Worm (Caenorhabditis elegans) whole organism, L1 larva: Measurements from ENCODE around the gene lgc-56.

ENCODE experiments used
- C04F5.9 ChIP-seq: sonication (generic microtip); optimal IDR thresholded peaks from 2 replicates; lab custom pipeline; 2016; ENCODE audit warnings: missing genetic modification characterization, missing compliant biosample characterization
- C16A3.4 ChIP-seq: fragments of 150-350 bp; optimal IDR thresholded peaks from 2 replicates; lab custom pipeline; 2014; ENCODE audit warnings: missing biosample characterization, missing genetic modification characterization
- C34B4.2 ChIP-seq: sonication (generic microtip); optimal IDR thresholded peaks from 2 replicates; lab custom pipeline; 2017; ENCODE audit warnings: mild to moderate bottlenecking, missing genetic modification characterization, missing compliant biosample characterization
- F16B12.6 ChIP-seq: fragments of 150-350 bp; optimal IDR thresholded peaks from 2 replicates; lab custom pipeline; 2014; ENCODE audit warnings: missing biosample characterization, missing genetic modification characterization
- Y116A8C.19 ChIP-seq: sonication (generic microtip); optimal IDR thresholded peaks from 2 replicates; lab custom pipeline; 2016; ENCODE audit warnings: missing compliant biosample characterization, missing genetic modification characterization, borderline replicate concordance
- aha-1 ChIP-seq: fragments of 150-350 bp; optimal IDR thresholded peaks from 2 replicates; lab custom pipeline; 2014; ENCODE audit warnings: missing biosample characterization, missing genetic modification characterization
- alr-1 ChIP-seq: fragments of 200-800 bp; sonication (Bioruptor generic); optimal IDR thresholded peaks from 2 replicates; lab custom pipeline; 2018; ENCODE audit warnings: borderline replicate concordance, mild to moderate bottlenecking, missing genetic modification characterization, missing compliant biosample characterization
- aly-2 ChIP-seq: fragments of 150-350 bp; optimal IDR thresholded peaks from 2 replicates; lab custom pipeline; 2014; ENCODE audit warnings: missing biosample characterization, missing genetic modification characterization
- blmp-1 ChIP-seq: fragments of 150-350 bp; optimal IDR thresholded peaks from 2 replicates; lab custom pipeline; 2014; ENCODE audit warnings: missing biosample characterization, missing genetic modification characterization
- ceh-8 ChIP-seq: fragments of 200-800 bp; sonication (Bioruptor generic); optimal IDR thresholded peaks from 2 replicates; lab custom pipeline; 2018; ENCODE audit warnings: mild to moderate bottlenecking, missing genetic modification characterization, moderate library complexity, missing compliant biosample characterization
- ceh-82 ChIP-seq, 3 experiments: fragments of 150-350 bp in 1 of 3; sonication (generic microtip) in 2 of 3; optimal IDR thresholded peaks; 2 replicates each; lab custom pipeline; 2014 to 2017; ENCODE audit warnings: missing biosample characterization in 3 of 3, missing genetic modification characterization in 3 of 3
- ces-1 ChIP-seq: fragments of 150-350 bp; optimal IDR thresholded peaks from 2 replicates; lab custom pipeline; 2014; ENCODE audit warnings: missing biosample characterization, missing genetic modification reagents, missing genetic modification characterization
- dsc-1 ChIP-seq: sonication (generic microtip); optimal IDR thresholded peaks from 2 replicates; lab custom pipeline; 2016; ENCODE audit warnings: mild to moderate bottlenecking, missing genetic modification characterization, missing compliant biosample characterization
- egl-13 ChIP-seq: sonication (generic microtip); optimal IDR thresholded peaks from 2 replicates; lab custom pipeline; 2016; ENCODE audit warnings: missing genotype, missing genetic modification reagents, missing genetic modification characterization, missing compliant biosample characterization
- elt-3 ChIP-seq, 6 experiments: fragments of 150-350 bp in 1 of 6; sonication (generic microtip); optimal IDR thresholded peaks; 2 replicates each; lab custom pipeline; 2017 to 2018; ENCODE audit warnings: missing biosample characterization in 6 of 6, missing genetic modification characterization in 6 of 6, inconsistent platforms in 1 of 6
- fkh-10 ChIP-seq: sonication (generic microtip); optimal IDR thresholded peaks from 2 replicates; lab custom pipeline; 2017; ENCODE audit warnings: missing biosample characterization, missing genetic modification reagents, missing genetic modification characterization
- fkh-4 ChIP-seq: sonication (generic microtip); optimal IDR thresholded peaks from 2 replicates; lab custom pipeline; 2016; ENCODE audit warnings: missing compliant biosample characterization, missing genetic modification characterization, borderline replicate concordance
- fos-1 ChIP-seq: fragments of 150-350 bp; optimal IDR thresholded peaks from 2 replicates; lab custom pipeline; 2014; ENCODE audit warnings: missing biosample characterization, missing genetic modification characterization
- hlh-4 ChIP-seq: sonication (generic microtip); optimal IDR thresholded peaks from 2 replicates; lab custom pipeline; 2016; ENCODE audit warnings: mild to moderate bottlenecking, missing genetic modification characterization, missing compliant biosample characterization
- hpl-2 ChIP-seq: fragments of 150-350 bp; optimal IDR thresholded peaks from 2 replicates; lab custom pipeline; 2014; ENCODE audit warnings: missing biosample characterization, missing genetic modification reagents, missing genetic modification characterization
- isw-1 ChIP-seq: fragments of 200-800 bp; sonication (Bioruptor generic); IDR thresholded peaks from 2 replicates; pipeline ENCODE4 v1.3.6; 2022; ENCODE audit warnings: missing genetic modification characterization, missing compliant biosample characterization
- jun-1 ChIP-seq: fragments of 150-350 bp; optimal IDR thresholded peaks from 2 replicates; lab custom pipeline; 2014; ENCODE audit warnings: missing biosample characterization, missing genetic modification reagents, missing genetic modification characterization
- lin-13 ChIP-seq: fragments of 150-350 bp; optimal IDR thresholded peaks from 2 replicates; lab custom pipeline; 2014; ENCODE audit warnings: missing biosample characterization, missing genetic modification reagents, missing genetic modification characterization
- lir-3 ChIP-seq: sonication (generic microtip); optimal IDR thresholded peaks from 2 replicates; lab custom pipeline; 2016; ENCODE audit warnings: mild to moderate bottlenecking, missing genetic modification characterization, moderate library complexity, missing compliant biosample characterization; ENCODE audit not compliant: poor library complexity
- lsy-2 ChIP-seq, 2 experiments: fragments of 150-350 bp; optimal IDR thresholded peaks; 2 replicates each; lab custom pipeline; 2014; ENCODE audit warnings: missing biosample characterization in 2 of 2, missing genetic modification characterization in 2 of 2
- mdl-1 ChIP-seq, 2 experiments: fragments of 150-350 bp; optimal IDR thresholded peaks; 2 replicates each; lab custom pipeline; 2014 to 2017; ENCODE audit warnings: missing biosample characterization in 2 of 2, missing genetic modification characterization in 2 of 2, inconsistent platforms in 1 of 2
- mep-1 ChIP-seq: fragments of 150-350 bp; optimal IDR thresholded peaks from 2 replicates; lab custom pipeline; 2014; ENCODE audit warnings: missing biosample characterization, missing genetic modification characterization
- nhr-19 ChIP-seq: fragments of 200-800 bp; sonication (Bioruptor generic); conservative IDR thresholded peaks from 2 replicates; pipeline ENCODE4 v1.3.6; 2022; ENCODE audit warnings: missing genetic modification characterization, missing compliant biosample characterization
- nhr-47 ChIP-seq: sonication (generic microtip); optimal IDR thresholded peaks from 2 replicates; lab custom pipeline; 2016; ENCODE audit warnings: mild to moderate bottlenecking, missing genetic modification characterization, moderate library complexity, missing compliant biosample characterization
- nhr-71 ChIP-seq: sonication (generic microtip); optimal IDR thresholded peaks from 2 replicates; lab custom pipeline; 2016; ENCODE audit warnings: mild to moderate bottlenecking, missing genetic modification characterization, moderate library complexity, missing compliant biosample characterization
- nhr-76 ChIP-seq: sonication (generic microtip); optimal IDR thresholded peaks from 2 replicates; lab custom pipeline; 2017; ENCODE audit warnings: missing biosample characterization, missing genetic modification characterization
- nhr-84 ChIP-seq: sonication (generic microtip); optimal IDR thresholded peaks from 2 replicates; lab custom pipeline; 2017; ENCODE audit warnings: missing biosample characterization, missing genetic modification characterization
- nhr-85 ChIP-seq: sonication (generic microtip); peaks from one replicate; lab custom pipeline; 2016; ENCODE audit warnings: missing genetic modification characterization, inconsistent platforms, missing compliant biosample characterization
- nhr-90 ChIP-seq: sonication (generic microtip); optimal IDR thresholded peaks from 2 replicates; lab custom pipeline; 2016; ENCODE audit warnings: mild to moderate bottlenecking, missing genetic modification characterization, missing compliant biosample characterization; ENCODE audit not compliant: poor library complexity
- pax-3 ChIP-seq: fragments of 200-800 bp; sonication (Bioruptor generic); optimal IDR thresholded peaks from 2 replicates; lab custom pipeline; 2018; ENCODE audit warnings: mild to moderate bottlenecking, missing genetic modification characterization, moderate library complexity, missing compliant biosample characterization
- pqm-1 ChIP-seq: sonication (generic microtip); optimal IDR thresholded peaks from 3 replicates; lab custom pipeline; 2017; ENCODE audit warnings: missing biosample characterization, missing genetic modification characterization
- rnt-1 ChIP-seq: sonication (generic microtip); optimal IDR thresholded peaks from 2 replicates; lab custom pipeline; 2016; ENCODE audit warnings: mild to moderate bottlenecking, missing genetic modification characterization, moderate library complexity, missing compliant biosample characterization
- skn-1 ChIP-seq: fragments of 150-350 bp; optimal IDR thresholded peaks from 2 replicates; lab custom pipeline; 2014; ENCODE audit warnings: missing biosample characterization, missing genetic modification characterization
- snpc-4 ChIP-seq: fragments of 150-350 bp; optimal IDR thresholded peaks from 2 replicates; lab custom pipeline; 2014; ENCODE audit warnings: missing biosample characterization, missing genetic modification characterization
- snu-23 ChIP-seq: sonication (generic microtip); optimal IDR thresholded peaks from 2 replicates; lab custom pipeline; 2016; ENCODE audit warnings: missing genetic modification characterization, missing compliant biosample characterization
- tbx-2 ChIP-seq: sonication (generic microtip); optimal IDR thresholded peaks from 2 replicates; lab custom pipeline; 2016; ENCODE audit warnings: missing genetic modification characterization, missing compliant biosample characterization
- unc-130 ChIP-seq: fragments of 150-350 bp; optimal IDR thresholded peaks from 2 replicates; lab custom pipeline; 2017; ENCODE audit warnings: missing biosample characterization, missing genetic modification characterization, inconsistent platforms
- unc-30 ChIP-seq: sonication (generic microtip); optimal IDR thresholded peaks from 2 replicates; lab custom pipeline; 2017; ENCODE audit warnings: missing biosample characterization, missing genetic modification characterization
- unc-62 ChIP-seq: fragments of 150-350 bp; optimal IDR thresholded peaks from 2 replicates; lab custom pipeline; 2014; ENCODE audit warnings: missing biosample characterization, missing genetic modification reagents, missing genetic modification characterization
- unc-86 ChIP-seq: sonication (generic microtip); optimal IDR thresholded peaks from 2 replicates; lab custom pipeline; 2016; ENCODE audit warnings: missing genetic modification characterization, missing compliant biosample characterization
- vab-15 ChIP-seq: sonication (generic microtip); optimal IDR thresholded peaks from 2 replicates; lab custom pipeline; 2017; ENCODE audit warnings: missing genotype, mild to moderate bottlenecking, missing genetic modification characterization, missing compliant biosample characterization
- xbp-1 ChIP-seq: sonication (generic microtip); optimal IDR thresholded peaks from 2 replicates; lab custom pipeline; 2016; ENCODE audit warnings: missing genetic modification characterization, missing compliant biosample characterization
- zag-1 ChIP-seq: fragments of 150-350 bp; optimal IDR thresholded peaks from 2 replicates; lab custom pipeline; 2014; ENCODE audit warnings: missing biosample characterization, missing genetic modification characterization
- zip-4 ChIP-seq: fragments of 200-800 bp; sonication (Bioruptor generic); optimal IDR thresholded peaks from 2 replicates; lab custom pipeline; 2018; ENCODE audit warnings: mild to moderate bottlenecking, missing genetic modification characterization, moderate library complexity, missing compliant biosample characterization
- ztf-4 ChIP-seq: fragments of 150-350 bp; optimal IDR thresholded peaks from 2 replicates; lab custom pipeline; 2014; ENCODE audit warnings: missing biosample characterization, missing genetic modification characterization

lgc-56 gene

DNA sequence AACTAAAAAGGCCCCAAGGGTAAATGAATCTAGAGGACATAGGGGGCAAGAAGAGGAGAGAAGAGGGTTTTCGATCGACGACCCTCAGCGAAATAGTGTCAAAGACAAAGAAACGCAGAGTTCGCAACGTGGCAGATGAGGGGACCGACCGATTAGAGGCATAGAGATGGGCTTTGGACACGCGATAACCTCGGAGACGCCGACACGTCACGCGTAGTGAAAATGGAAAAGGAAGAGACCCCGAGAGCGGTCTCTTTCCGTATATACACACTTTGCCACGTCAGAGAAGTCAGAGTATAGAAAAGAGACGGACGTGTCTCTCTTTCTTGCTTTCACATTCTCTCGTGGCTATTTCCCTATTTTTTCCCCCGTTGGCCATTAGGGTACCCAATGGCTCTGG, 51.3 kb downstream of the lgc-56 start (continued):
- TF ChIP-seq C34B4.2 (tag; lab: Kevin White, UChicago): no peak
- peak; percentile 52 for TF ChIP-seq rnt-1 (tag; lab: Kevin White, UChicago)
- TF ChIP-seq pax-3 (tag; lab: Kevin White, UChicago): peak; percentile 11
- peak; percentile 37 for TF ChIP-seq dsc-1 (tag; lab: Kevin White, UChicago)
- TF ChIP-seq fos-1 (tag; lab: Kevin White, UChicago): peak; percentile 43
- TF ChIP-seq zag-1 (tag; lab: Kevin White, UChicago): no peak
- TF ChIP-seq isw-1 (GFP tag; lab: Robert Waterston, UW): peak; percentile 70
- TF ChIP-seq nhr-90 (tag; lab: Kevin White, UChicago): peak; percentile 68
- TF ChIP-seq hpl-2 (GFP tag; lab: Kevin White, UChicago): peak; percentile 13
- TF ChIP-seq nhr-84 (tag; lab: Kevin White, UChicago): no peak
- TF ChIP-seq zip-4 (GFP tag; lab: Kevin White, UChicago): no peak
- peak; percentile 10 for TF ChIP-seq unc-130 (tag; lab: Kevin White, UChicago)
- TF ChIP-seq ztf-4 (tag; lab: Kevin White, UChicago): peak; percentile 58
- TF ChIP-seq snpc-4 (tag; lab: Kevin White, UChicago): peak; percentile 18
- TF ChIP-seq elt-3 (tag; optimal IDR thresholded peaks at IDR 0.05; lab: Kevin White, UChicago): peak in 1 of 6 experiments; percentile 11
- peak; percentile 69 for TF ChIP-seq lin-13
- TF ChIP-seq F16B12.6 (tag; lab: Kevin White, UChicago): peak; percentile 32
- peak; percentile 73 for TF ChIP-seq mep-1 (tag; lab: Kevin White, UChicago)

DNA sequence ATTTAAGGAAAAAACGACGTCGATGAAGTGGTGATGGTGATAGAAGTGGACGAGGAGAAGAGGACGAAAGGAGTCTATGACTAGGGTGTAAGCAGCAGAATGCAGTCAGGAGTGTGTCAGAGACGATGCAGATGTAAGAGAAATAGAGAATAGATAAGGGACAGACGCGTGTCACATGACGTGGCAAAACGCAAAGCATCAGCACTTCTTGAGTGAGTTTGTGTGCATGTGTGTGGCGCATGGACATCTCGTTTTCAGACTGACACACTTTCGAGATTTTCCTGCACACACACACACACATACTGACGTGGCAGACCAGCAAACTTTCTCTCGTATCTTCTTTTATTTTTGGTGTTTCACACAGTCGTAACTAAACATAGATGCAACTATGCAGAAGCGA, 52.3 kb downstream of the lgc-56 start:
- TF ChIP-seq nhr-85 (tag; lab: Kevin White, UChicago): peak; percentile 85
- TF ChIP-seq nhr-90 (tag; lab: Kevin White, UChicago): peak; percentile 45
- TF ChIP-seq unc-30 (tag; lab: Kevin White, UChicago): no peak
- TF ChIP-seq pqm-1 (tag; lab: Kevin White, UChicago): peak; percentile 56
- peak in 2 of 3 experiments; percentile 35 to 36 for TF ChIP-seq ceh-82 (tag; optimal IDR thresholded peaks at IDR 0.05; lab: Kevin White, UChicago)
- peak; percentile 30 for TF ChIP-seq tbx-2 (tag; lab: Kevin White, UChicago)
- TF ChIP-seq dsc-1 (tag; lab: Kevin White, UChicago): peak; percentile 34
- TF ChIP-seq C04F5.9 (tag; lab: Kevin White, UChicago): no peak
- no peak for TF ChIP-seq unc-62 (GFP tag; lab: Kevin White, UChicago)
- TF ChIP-seq xbp-1 (tag; lab: Kevin White, UChicago): peak; percentile 69
- TF ChIP-seq F16B12.6 (tag; lab: Kevin White, UChicago): no peak
- TF ChIP-seq aha-1 (tag; lab: Kevin White, UChicago): no peak
- no peak for TF ChIP-seq aly-2
- TF ChIP-seq hpl-2 (GFP tag; lab: Kevin White, UChicago): no peak
- peak; percentile 83 for TF ChIP-seq nhr-71 (tag; lab: Kevin White, UChicago)
- TF ChIP-seq Y116A8C.19 (tag; lab: Kevin White, UChicago): no peak
- TF ChIP-seq ces-1: no peak
- no peak for TF ChIP-seq fkh-4 (tag; lab: Kevin White, UChicago)
- peak; percentile 30 for TF ChIP-seq snpc-4 (tag; lab: Kevin White, UChicago)
- TF ChIP-seq ceh-8 (GFP tag; lab: Kevin White, UChicago): no peak
- peak; percentile 53 for TF ChIP-seq jun-1 (tag; lab: Kevin White, UChicago)
- TF ChIP-seq elt-3 (tag; optimal IDR thresholded peaks at IDR 0.05; lab: Kevin White, UChicago): peak in 2 of 6 experiments; percentile 6 to 20
- TF ChIP-seq lir-3 (tag; lab: Kevin White, UChicago): peak; percentile 53
- peak; percentile 57 to 67 for TF ChIP-seq lsy-2 (tag; optimal IDR thresholded peaks at IDR 0.05; lab: Kevin White, UChicago)
- peak; percentile 73 for TF ChIP-seq nhr-47
- peak; percentile 33 for TF ChIP-seq unc-130 (tag; lab: Kevin White, UChicago)
- peak; percentile 15 for TF ChIP-seq C16A3.4
- no peak for TF ChIP-seq alr-1 (tag; lab: Kevin White, UChicago)
- TF ChIP-seq egl-13 (tag; lab: Kevin White, UChicago): peak; percentile 41
- TF ChIP-seq nhr-84 (tag; lab: Kevin White, UChicago): no peak
- no peak for TF ChIP-seq nhr-76 (tag; lab: Kevin White, UChicago)
- TF ChIP-seq fkh-10 (GFP tag; lab: Kevin White, UChicago): no peak
- TF ChIP-seq lin-13: peak; percentile 38
- no peak for TF ChIP-seq skn-1 (tag; lab: Kevin White, UChicago)
- TF ChIP-seq blmp-1 (tag; lab: Kevin White, UChicago): no peak
- TF ChIP-seq mdl-1 (tag; optimal IDR thresholded peaks at IDR 0.05; lab: Kevin White, UChicago): peak in 1 of 2 experiments; percentile 80
- TF ChIP-seq nhr-19 (GFP tag; lab: Robert Waterston, UW): peak; percentile 63
- no peak for TF ChIP-seq vab-15 (tag; lab: Kevin White, UChicago)
- no peak for TF ChIP-seq unc-86 (tag; lab: Kevin White, UChicago)
- no peak for TF ChIP-seq hlh-4
- peak; percentile 74 for TF ChIP-seq snu-23 (GFP tag; lab: Kevin White, UChicago)
